Fruit fly (Drosophila melanogaster) whole organism, embryonic: Measurements from ENCODE around the gene CG14402.

Experiments used
- B-H2 ChIP-seq: fragments of 200-800 bp; sonication (Bioruptor generic); optimal IDR thresholded peaks from 2 replicates; lab custom pipeline; 2018; ENCODE audit warnings: missing biosample characterization, mild to moderate bottlenecking, missing genetic modification characterization
- CG11398 ChIP-seq: fragments of 200-800 bp; sonication (Bioruptor generic); optimal IDR thresholded peaks from 2 replicates; lab custom pipeline; 2016; ENCODE audit warnings: missing biosample characterization, missing genetic modification characterization
- CG11695 ChIP-seq: fragments of 200-800 bp; sonication (Bioruptor generic); IDR thresholded peaks from 3 replicates; pipeline ENCODE4 v1.3.6; 2022; ENCODE audit warnings: missing biosample characterization, missing genetic modification characterization
- CG13894 ChIP-seq: fragments of 200-800 bp; sonication (Bioruptor generic); optimal IDR thresholded peaks from 3 replicates; lab custom pipeline; 2018; ENCODE audit warnings: missing biosample characterization, mild to moderate bottlenecking, missing genetic modification characterization, moderate library complexity
- CG1602 ChIP-seq: fragments of 200-800 bp; sonication (Bioruptor generic); optimal IDR thresholded peaks from 3 replicates; lab custom pipeline; 2016; ENCODE audit warnings: missing biosample characterization, missing genetic modification characterization
- CG1603 ChIP-seq: fragments of 200-800 bp; sonication (Bioruptor generic); optimal IDR thresholded peaks from 2 replicates; lab custom pipeline; 2019; ENCODE audit warnings: missing biosample characterization, mild to moderate bottlenecking, missing genetic modification characterization, moderate library complexity
- CG16779 ChIP-seq: fragments of 200-800 bp; sonication (Bioruptor generic); IDR thresholded peaks from 2 replicates; pipeline ENCODE4 v1.3.6; 2022; ENCODE audit warnings: missing biosample characterization, missing genetic modification characterization
- CG17328 ChIP-seq: fragments of 200-800 bp; sonication (Bioruptor generic); IDR thresholded peaks from 2 replicates; pipeline ENCODE4 v1.3.6; 2022; ENCODE audit warnings: missing biosample characterization, missing genetic modification characterization
- CG17385 ChIP-seq: fragments of 200-800 bp; sonication (Bioruptor generic); optimal IDR thresholded peaks from 3 replicates; lab custom pipeline; 2018; ENCODE audit warnings: missing biosample characterization, mild to moderate bottlenecking, missing genetic modification characterization
- CG17802 ChIP-seq: fragments of 200-800 bp; sonication (Bioruptor generic); optimal IDR thresholded peaks from 2 replicates; lab custom pipeline; 2018; ENCODE audit warnings: missing biosample characterization, mild to moderate bottlenecking, missing genetic modification characterization, moderate library complexity
- CG2678 ChIP-seq: fragments of 200-800 bp; sonication (Bioruptor generic); optimal IDR thresholded peaks from 3 replicates; lab custom pipeline; 2019; ENCODE audit warnings: missing biosample characterization, mild to moderate bottlenecking, missing genetic modification characterization, moderate library complexity
- CG3838 ChIP-seq: fragments of 200-800 bp; sonication (Bioruptor generic); optimal IDR thresholded peaks from 3 replicates; lab custom pipeline; 2016; ENCODE audit warnings: missing biosample characterization, missing genetic modification characterization
- CG3847 ChIP-seq: fragments of 200-800 bp; sonication (Bioruptor generic); IDR thresholded peaks from 2 replicates; pipeline ENCODE4 v1.3.6; 2022; ENCODE audit warnings: missing biosample characterization, missing genetic modification characterization
- CG4424 ChIP-seq: fragments of 200-800 bp; sonication (Bioruptor generic); optimal IDR thresholded peaks from 3 replicates; lab custom pipeline; 2016; ENCODE audit warnings: missing biosample characterization, missing genetic modification characterization
- CG5953 ChIP-seq: fragments of 200-800 bp; sonication (Bioruptor generic); IDR thresholded peaks from 2 replicates; pipeline ENCODE4 v1.3.6; 2022; ENCODE audit warnings: missing biosample characterization, missing genetic modification characterization
- CG7271 ChIP-seq: fragments of 200-800 bp; sonication (Bioruptor generic); optimal IDR thresholded peaks from 2 replicates; lab custom pipeline; 2018; ENCODE audit warnings: missing biosample characterization, mild to moderate bottlenecking, missing genetic modification characterization, moderate library complexity
- CG8290 ChIP-seq, 3 experiments: fragments of 200-800 bp; sonication (Bioruptor generic); optimal IDR thresholded peaks; 2 replicates each; lab custom pipeline; 2016 to 2019; ENCODE audit warnings: missing biosample characterization in 3 of 3, missing genetic modification characterization in 3 of 3, mild to moderate bottlenecking in 2 of 3, moderate library complexity in 1 of 3
- CoRest ChIP-seq: fragments of 200-800 bp; sonication (Bioruptor generic); optimal IDR thresholded peaks from 3 replicates; lab custom pipeline; 2018; ENCODE audit warnings: missing biosample characterization, mild to moderate bottlenecking, missing genetic modification characterization, moderate library complexity
- Dbx ChIP-seq: fragments of 200-800 bp; sonication (Bioruptor generic); IDR thresholded peaks from 3 replicates; pipeline ENCODE4 v1.3.6; 2022; ENCODE audit warnings: missing biosample characterization, missing genetic modification characterization
- Doc3 ChIP-seq: fragments of 200-800 bp; sonication (Bioruptor generic); IDR thresholded peaks from 3 replicates; pipeline ENCODE4 v1.3.6; 2022; ENCODE audit warnings: missing biosample characterization, missing genetic modification characterization; ENCODE audit not compliant: partially characterized antibody
- GATAe ChIP-seq: fragments of 200-800 bp; sonication (Bioruptor generic); conservative IDR thresholded peaks from 2 replicates; pipeline ENCODE4 v1.3.6; 2022; ENCODE audit warnings: missing biosample characterization, missing genetic modification characterization
- Hr78 ChIP-seq, 2 experiments: fragments of 200-800 bp in 1 of 2; fragments of >200 bp in 1 of 2; sonication (Bioruptor generic) in 1 of 2; optimal IDR thresholded peaks; 2 replicates each; lab custom pipeline; 2017 to 2019; ENCODE audit warnings: missing biosample characterization in 2 of 2, missing genetic modification characterization in 2 of 2, mild to moderate bottlenecking in 1 of 2, moderate library complexity in 1 of 2
- Hsf ChIP-seq: fragments of 200-800 bp; sonication (Bioruptor generic); optimal IDR thresholded peaks from 3 replicates; lab custom pipeline; 2016; ENCODE audit warnings: missing biosample characterization, missing genetic modification characterization
- MBD-R2 ChIP-seq: fragments of 200-800 bp; sonication (Bioruptor generic); IDR thresholded peaks from 2 replicates; pipeline ENCODE4 v1.3.6; 2022; ENCODE audit warnings: missing biosample characterization, missing genetic modification characterization
- Med ChIP-seq: fragments of 200-800 bp; sonication (Bioruptor generic); peaks from one replicate; lab custom pipeline; 2016; ENCODE audit warnings: missing biosample characterization, missing genetic modification characterization, mild to moderate bottlenecking, inconsistent platforms, moderate library complexity
- NFAT ChIP-seq: fragments of 200-800 bp; sonication (Bioruptor generic); IDR thresholded peaks from 2 replicates; pipeline ENCODE4 v1.3.6; 2022; ENCODE audit warnings: missing biosample characterization, missing genetic modification characterization
- Opbp ChIP-seq: fragments of 200-800 bp; sonication (Bioruptor generic); IDR thresholded peaks from 3 replicates; pipeline ENCODE4 v1.3.6; 2022; ENCODE audit warnings: missing biosample characterization, missing genetic modification characterization; ENCODE audit not compliant: partially characterized antibody
- TFAM ChIP-seq: fragments of 200-800 bp; sonication (Bioruptor generic); optimal IDR thresholded peaks from 2 replicates; lab custom pipeline; 2017; ENCODE audit warnings: missing biosample characterization, missing genetic modification characterization, inconsistent platforms
- Trl ChIP-seq, 3 experiments: fragments of >200 bp in 2 of 3; fragments of 200-800 bp in 1 of 3; sonication (Bioruptor generic) in 1 of 3; optimal IDR thresholded peaks; 2 replicates in 1 of 3; 3 replicates in 2 of 3; lab custom pipeline; 2016 to 2017; ENCODE audit warnings: missing biosample characterization in 1 of 3, missing genetic modification characterization in 1 of 3
- ac ChIP-seq: fragments of 200-800 bp; sonication (Bioruptor generic); optimal IDR thresholded peaks from 3 replicates; lab custom pipeline; 2017; ENCODE audit warnings: missing biosample characterization, mild to moderate bottlenecking, missing genetic modification characterization
- bcd ChIP-seq: fragments of 200-800 bp; sonication (Bioruptor generic); optimal IDR thresholded peaks from 2 replicates; lab custom pipeline; 2017; ENCODE audit warnings: missing biosample characterization, mild to moderate bottlenecking, missing genetic modification characterization
- br ChIP-seq: fragments of >200 bp; optimal IDR thresholded peaks from 2 replicates; lab custom pipeline; 2017
- cg ChIP-seq: fragments of 200-800 bp; sonication (Bioruptor generic); optimal IDR thresholded peaks from 3 replicates; lab custom pipeline; 2019; ENCODE audit warnings: missing biosample characterization, mild to moderate bottlenecking, missing genetic modification characterization, moderate library complexity
- chinmo ChIP-seq: fragments of 200-800 bp; sonication (Bioruptor generic); IDR thresholded peaks from 4 replicates; pipeline ENCODE4 v1.3.6; 2022; ENCODE audit warnings: missing biosample characterization, missing genetic modification characterization; ENCODE audit not compliant: partially characterized antibody
- croc ChIP-seq: fragments of 200-800 bp; sonication (Bioruptor generic); conservative IDR thresholded peaks from 3 replicates; pipeline ENCODE4 v1.3.6; 2022; ENCODE audit warnings: missing biosample characterization, missing genetic modification characterization
- dpn ChIP-seq, 2 experiments: fragments of 200-800 bp; sonication (Bioruptor generic); optimal IDR thresholded peaks; 3 replicates each; lab custom pipeline; 2016; ENCODE audit warnings: missing biosample characterization in 2 of 2, missing genetic modification characterization in 2 of 2
- gem ChIP-seq: fragments of 200-800 bp; sonication (Bioruptor generic); optimal IDR thresholded peaks from 2 replicates; lab custom pipeline; 2019; ENCODE audit warnings: missing biosample characterization, mild to moderate bottlenecking, missing genetic modification characterization, moderate library complexity
- hb ChIP-seq: fragments of 200-800 bp; sonication (Bioruptor generic); IDR thresholded peaks from 3 replicates; pipeline ENCODE4 v1.3.6; 2022; ENCODE audit warnings: missing biosample characterization, missing genetic modification characterization; ENCODE audit not compliant: partially characterized antibody
- jigr1 ChIP-seq: fragments of 200-800 bp; sonication (Bioruptor generic); IDR thresholded peaks from 3 replicates; pipeline ENCODE4 v1.3.6; 2022; ENCODE audit warnings: missing biosample characterization, missing genetic modification characterization
- luna ChIP-seq: fragments of 200-800 bp; sonication (Bioruptor generic); optimal IDR thresholded peaks from 2 replicates; lab custom pipeline; 2016; ENCODE audit warnings: missing biosample characterization, missing genetic modification characterization
- nom ChIP-seq: fragments of 200-800 bp; sonication (Bioruptor generic); optimal IDR thresholded peaks from 2 replicates; lab custom pipeline; 2017; ENCODE audit warnings: missing biosample characterization, missing genetic modification characterization, mild to moderate bottlenecking, moderate library complexity, missing genetic modification reagents
- p53 ChIP-seq: fragments of 200-800 bp; sonication (Bioruptor generic); optimal IDR thresholded peaks from 2 replicates; lab custom pipeline; 2016; ENCODE audit warnings: missing biosample characterization, missing genetic modification characterization
- pum ChIP-seq: fragments of 200-800 bp; sonication (Bioruptor generic); optimal IDR thresholded peaks from 2 replicates; lab custom pipeline; 2016; ENCODE audit warnings: missing biosample characterization, missing genetic modification characterization
- row ChIP-seq: fragments of 200-800 bp; sonication (Bioruptor generic); IDR thresholded peaks from 3 replicates; pipeline ENCODE4 v1.3.6; 2022; ENCODE audit warnings: missing biosample characterization, missing genetic modification characterization
- scrt ChIP-seq: fragments of 200-800 bp; sonication (Bioruptor generic); optimal IDR thresholded peaks from 2 replicates; lab custom pipeline; 2018; ENCODE audit warnings: missing biosample characterization, mild to moderate bottlenecking, missing genetic modification characterization, moderate library complexity
- tup ChIP-seq: fragments of 200-800 bp; sonication (Bioruptor generic); optimal IDR thresholded peaks from 2 replicates; lab custom pipeline; 2016; ENCODE audit warnings: missing biosample characterization, mild to moderate bottlenecking, missing genetic modification characterization, moderate library complexity
- z ChIP-seq: fragments of 200-800 bp; sonication (Bioruptor generic); IDR thresholded peaks from 3 replicates; pipeline ENCODE4 v1.3.6; 2022; ENCODE audit warnings: missing biosample characterization, missing genetic modification characterization

The CG14402 gene

DNA sequence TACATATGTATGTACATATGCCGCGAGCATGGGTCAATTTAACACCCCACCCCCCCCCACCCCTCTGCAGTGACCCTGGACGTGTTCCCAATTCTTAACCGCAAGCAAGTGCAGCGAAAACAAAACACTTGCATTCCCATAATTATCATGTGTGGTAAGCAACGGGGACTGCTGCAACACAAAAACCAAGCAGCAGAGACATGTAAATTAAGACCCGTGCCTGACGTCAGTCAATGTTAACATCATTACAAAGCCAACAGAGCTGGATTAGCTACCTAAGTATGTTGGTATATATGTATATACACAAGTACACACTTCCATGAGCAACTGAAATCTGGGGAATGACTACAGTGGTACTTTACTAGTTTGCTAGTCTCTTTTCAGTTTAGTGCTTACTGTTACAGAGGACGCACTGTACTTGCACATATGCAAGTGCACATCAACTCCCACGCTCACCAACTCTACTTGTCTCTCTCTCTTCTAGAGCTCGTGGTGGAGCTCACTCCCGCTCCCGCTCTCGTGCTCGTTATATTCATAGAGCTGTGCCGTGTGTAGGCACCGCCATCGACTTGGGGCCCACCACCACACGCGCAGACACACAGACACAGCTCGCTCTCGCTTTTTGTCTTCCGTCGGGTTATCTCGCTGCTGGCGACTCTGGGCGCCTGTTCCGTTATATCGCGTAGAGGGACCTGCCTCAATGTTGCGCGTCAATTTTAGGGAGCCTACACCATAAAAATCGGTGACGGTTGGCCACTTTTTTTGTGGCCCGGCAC is 27.7 kb upstream of the CG14402 start (continued):
- TF ChIP-seq pum (no peak), luna (GFP tag; lab: Kevin White, UChicago) (no peak), Hsf (GFP tag; lab: Kevin White, UChicago) (no peak), croc (GFP tag; lab: Robert Waterston, UW) (no peak), NFAT (GFP tag; lab: Robert Waterston, UW) (no peak), CG4424 (GFP tag; lab: Kevin White, UChicago) (peak; percentile 24), cg (GFP tag; lab: Kevin White, UChicago) (peak; percentile 84), hb (GFP tag; lab: Robert Waterston, UW) (no peak), TFAM (GFP tag; lab: Kevin White, UChicago) (no peak), Trl (optimal IDR thresholded peaks at IDR 0.05; lab: Kevin White, UChicago) (peak; percentile 84 to 90), Trl (GFP tag; optimal IDR thresholded peaks at IDR 0.05; lab: Kevin White, UChicago) (no peak), CG3847 (GFP tag; lab: Robert Waterston, UW) (peak; percentile 30; the same call in 1 of the 2 replicates), CG8290 (GFP tag; optimal IDR thresholded peaks at IDR 0.05; lab: Kevin White, UChicago) (no peak), CG8290 (tag; optimal IDR thresholded peaks at IDR 0.05; lab: Kevin White, UChicago) (peak in 1 of 2 experiments; percentile 19), Dbx (GFP tag; lab: Robert Waterston, UW) (0 out of 3 replicates have a peak, but pooled peaks have one; percentile 24), row (GFP tag; lab: Robert Waterston, UW) (peak; percentile 7; the same call in 1 of the 3 replicates), CG13894 (tag; lab: Kevin White, UChicago) (peak; percentile 79), ac (GFP tag; lab: Kevin White, UChicago) (no peak), dpn (GFP tag; optimal IDR thresholded peaks at IDR 0.05; lab: Kevin White, UChicago) (no peak), gem (tag; lab: Kevin White, UChicago) (no peak), Doc3 (GFP tag; lab: Robert Waterston, UW) (peak; percentile 55; the same call in 2 of the 3 replicates), chinmo (GFP tag; lab: Robert Waterston, UW) (peak; percentile 82; the same call in 3 of the 4 replicates), CG11398 (GFP tag; lab: Kevin White, UChicago) (no peak), p53 (GFP tag; lab: Kevin White, UChicago) (no peak), CG11695 (peak; percentile 67; the same call in 2 of the 3 replicates), MBD-R2 (GFP tag; lab: Robert Waterston, UW) (no peak), tup (GFP tag; lab: Kevin White, UChicago) (no peak), CoRest (tag; lab: Kevin White, UChicago) (no peak), CG1602 (GFP tag; lab: Kevin White, UChicago) (no peak), Opbp (GFP tag; lab: Robert Waterston, UW) (peak; percentile 48; the same call in 1 of the 3 replicates), z (GFP tag; lab: Robert Waterston, UW) (peak; percentile 52; the same call in 2 of the 3 replicates), B-H2 (peak; percentile 57), CG7271 (tag; lab: Kevin White, UChicago) (no peak), CG3838 (GFP tag; lab: Kevin White, UChicago) (no peak), scrt (GFP tag; lab: Kevin White, UChicago) (no peak), jigr1 (GFP tag; lab: Robert Waterston, UW) (no peak), CG17802 (tag; lab: Kevin White, UChicago) (peak; percentile 94), GATAe (GFP tag; lab: Robert Waterston, UW) (no peak), br (lab: Kevin White, UChicago) (no peak), CG2678 (tag; lab: Kevin White, UChicago) (peak; percentile 25), nom (GFP tag; lab: Kevin White, UChicago) (peak; percentile 14), Hr78 (GFP tag; optimal IDR thresholded peaks at IDR 0.05; lab: Kevin White, UChicago) (no peak), bcd (GFP tag; lab: Kevin White, UChicago) (no peak), CG17385 (GFP tag; lab: Kevin White, UChicago) (peak; percentile 17), CG16779 (0 out of 2 replicates have a peak, but pooled peaks have one; percentile 24), CG17328 (peak; percentile 33; the same call in 1 of the 2 replicates), CG1603 (tag; lab: Kevin White, UChicago) (no peak), Med (GFP tag; lab: Kevin White, UChicago) (peak; percentile 87), CG5953 (GFP tag; lab: Robert Waterston, UW) (no peak)
